Fruit fly (Drosophila melanogaster): Measurements from ENCODE around the gene Or10a.
A peak's percentile ranks its signal among the peaks of the same experiment; 100 is the strongest.

Gene Or10a

DNA sequence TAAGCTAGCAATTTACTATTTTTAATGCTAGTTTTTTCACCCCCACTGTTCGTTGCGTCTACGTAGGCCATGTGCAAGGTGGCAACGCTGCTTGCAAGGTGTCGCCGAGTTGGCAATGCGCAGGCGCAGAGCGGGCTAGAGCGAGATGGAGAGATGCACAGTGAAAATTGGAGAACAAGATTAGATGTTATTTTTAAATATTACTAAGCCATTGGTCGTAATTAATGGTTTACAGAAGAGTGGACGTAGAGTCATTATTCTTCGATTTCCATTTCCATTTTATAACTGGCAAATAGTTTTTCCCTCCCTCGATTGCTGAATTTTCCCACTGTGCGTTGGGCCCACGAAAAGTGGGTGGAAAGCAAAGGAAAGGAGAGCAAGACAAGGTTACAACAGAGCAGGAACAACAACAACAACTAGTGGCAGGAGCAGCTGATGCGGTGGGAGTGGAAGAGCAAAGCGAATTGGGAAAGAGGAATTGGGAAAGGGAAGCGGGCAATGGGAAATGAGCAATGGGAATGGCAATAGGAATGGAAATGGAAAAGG is 35.7 kb upstream of the Or10a start (continued):
- TF ChIP-seq pfk (GFP tag; optimal IDR thresholded peaks at IDR 0.05) (no peak), Taf1 (GFP tag; IDR thresholded peaks at IDR 0.05) (peak; percentile 75), Dad (GFP tag; optimal IDR thresholded peaks at IDR 0.05) (peak; percentile 86), CG6175 (GFP tag; IDR thresholded peaks at IDR 0.05) (0 out of 3 replicates have a peak, but pooled peaks have one; percentile 24), bowl (GFP tag; IDR thresholded peaks at IDR 0.05) (peak; percentile 59; the same call in 1 of the 2 replicates), CG12391 (tag; optimal IDR thresholded peaks at IDR 0.05) (peak; percentile 76), Atf-2 (GFP tag; optimal IDR thresholded peaks at IDR 0.05) (peak; percentile 35), vvl (GFP tag; IDR thresholded peaks at IDR 0.05) (peak; percentile 95), CG11398 (GFP tag; optimal IDR thresholded peaks at IDR 0.05) (peak; percentile 16), HHEX (GFP tag; optimal IDR thresholded peaks at IDR 0.05) (peak; percentile 73), Hmr (GFP tag; optimal IDR thresholded peaks at IDR 0.05) (peak; percentile 84), chinmo (GFP tag; IDR thresholded peaks at IDR 0.05; ENCODE audit: partially characterized antibody) (no peak), gfzf (GFP tag; optimal IDR thresholded peaks at IDR 0.05) (no peak), CG7987 (GFP tag; optimal IDR thresholded peaks at IDR 0.05) (peak; percentile 49), ind (GFP tag; optimal IDR thresholded peaks at IDR 0.05) (peak; percentile 71), CG9797 (GFP tag; optimal IDR thresholded peaks at IDR 0.05) (no peak), CG1529 (GFP tag; optimal IDR thresholded peaks at IDR 0.05) (peak; percentile 35), PHDP (tag; optimal IDR thresholded peaks at IDR 0.05) (peak; percentile 70), slbo (GFP tag; IDR thresholded peaks at IDR 0.05) (peak; percentile 81), CG10209 (GFP tag; optimal IDR thresholded peaks at IDR 0.05) (peak; percentile 66), so (GFP tag; IDR thresholded peaks at IDR 0.05) (peak; percentile 87), Nf-YA (GFP tag; IDR thresholded peaks at IDR 0.05) (peak; percentile 52; the same call in 1 of the 2 replicates), trem (tag; optimal IDR thresholded peaks at IDR 0.05) (peak; percentile 65), gt (GFP tag; IDR thresholded peaks at IDR 0.05) (0 out of 2 replicates have a peak, but pooled peaks have one; percentile 25), B-H2 (GFP tag; optimal IDR thresholded peaks at IDR 0.05) (no peak), Meics (GFP tag; optimal IDR thresholded peaks at IDR 0.05) (peak; percentile 64), CkIIα-i1 (GFP tag; IDR thresholded peaks at IDR 0.05) (no peak), dan (GFP tag; IDR thresholded peaks at IDR 0.05) (no peak), CG5180 (GFP tag; optimal IDR thresholded peaks at IDR 0.05) (peak; percentile 46), NfI (GFP tag; optimal IDR thresholded peaks at IDR 0.05) (peak; percentile 67), CG9932 (GFP tag; IDR thresholded peaks at IDR 0.05) (peak; percentile 66), vfl (GFP tag; optimal IDR thresholded peaks at IDR 0.05) (peak; percentile 57), ewg (GFP tag; optimal IDR thresholded peaks at IDR 0.05) (peak; percentile 99), CG30403 (GFP tag; optimal IDR thresholded peaks at IDR 0.05) (peak; percentile 74), shn (GFP tag; optimal IDR thresholded peaks at IDR 0.05) (peak; percentile 51), Kr (GFP tag; optimal IDR thresholded peaks at IDR 0.05) (no peak), CG1832 (GFP tag; optimal IDR thresholded peaks at IDR 0.05) (peak; percentile 58), Sox100B (GFP tag; optimal IDR thresholded peaks at IDR 0.05) (peak; percentile 50), toy (GFP tag; IDR thresholded peaks at IDR 0.05) (0 out of 2 replicates have a peak, but pooled peaks have one; percentile 10), sim (GFP tag; IDR thresholded peaks at IDR 0.05) (peak; percentile 70), Med (GFP tag) (peak; percentile 96), p53 (GFP tag; optimal IDR thresholded peaks at IDR 0.05) (no peak), zf30C (GFP tag; optimal IDR thresholded peaks at IDR 0.05) (no peak), CG13775 (GFP tag; optimal IDR thresholded peaks at IDR 0.05) (peak; percentile 46), CG7786 (GFP tag; optimal IDR thresholded peaks at IDR 0.05) (peak; percentile 55), Awh (GFP tag; IDR thresholded peaks at IDR 0.05) (peak; percentile 86), CG30431 (GFP tag; optimal IDR thresholded peaks at IDR 0.05) (peak; percentile 66), Xbp1 (GFP tag; optimal IDR thresholded peaks at IDR 0.05) (peak; percentile 76), CG4404 (GFP tag; IDR thresholded peaks at IDR 0.05) (peak; percentile 77), CG13123 (GFP tag; optimal IDR thresholded peaks at IDR 0.05) (peak; percentile 7)
